Fruit fly (Drosophila melanogaster) whole organism: ENCODE results near the gene SLIRP1.

ENCODE experiments used
- CG8478 ChIP-seq: fragments of >200 bp; optimal IDR thresholded peaks from 2 replicates; lab custom pipeline; 2018; ENCODE audit warnings: inconsistent platforms
- Dll ChIP-seq: fragments of >200 bp; optimal IDR thresholded peaks from 2 replicates; lab custom pipeline; 2017
- EcR ChIP-seq, 2 experiments: fragments of >200 bp; optimal IDR thresholded peaks; 2 replicates each; lab custom pipeline; 2017; ENCODE audit warnings: missing biosample characterization in 2 of 2, missing genetic modification characterization in 2 of 2, missing genetic modification reagents in 2 of 2
- pan ChIP-seq: fragments of >200 bp; optimal IDR thresholded peaks from 2 replicates; lab custom pipeline; 2017
- psq ChIP-seq: fragments of >200 bp; optimal IDR thresholded peaks from 2 replicates; lab custom pipeline; 2017
- usp ChIP-seq: fragments of >200 bp; optimal IDR thresholded peaks from 2 replicates; lab custom pipeline; 2017; ENCODE audit warnings: missing biosample characterization, missing genetic modification characterization, mixed read lengths

DNA sequence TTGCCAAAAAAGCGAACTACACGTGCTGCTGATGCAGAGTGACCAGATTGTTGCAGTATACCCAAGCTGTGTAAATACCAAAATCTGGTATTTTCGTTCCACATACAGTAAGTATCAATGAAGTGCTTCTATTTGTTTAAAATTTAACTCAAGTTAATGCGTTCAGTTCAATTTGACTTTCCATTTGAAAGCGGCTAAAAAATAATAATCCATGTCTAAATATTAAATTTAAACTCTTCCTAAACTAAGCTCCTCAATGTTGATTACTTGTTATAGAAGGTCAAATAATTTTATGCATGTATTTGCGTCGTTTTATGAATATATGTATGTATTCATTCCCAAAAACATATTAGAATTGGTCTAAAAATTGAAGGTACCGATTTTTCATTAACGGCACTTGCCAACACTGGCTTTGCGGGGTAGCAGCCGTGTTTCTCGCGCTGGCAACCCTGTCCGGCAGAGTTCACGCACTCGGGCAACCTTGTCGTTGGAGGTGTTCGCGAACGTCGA lies 30.8 kb upstream of the SLIRP1 start, which contains the start of the genes peng and sol:
- no peak for TF ChIP-seq psq
- no peak for TF ChIP-seq EcR (GFP tag; optimal IDR thresholded peaks at IDR 0.05; lab: Kevin White, UChicago)
- TF ChIP-seq pan (lab: Kevin White, UChicago) = no peak
- no peak for TF ChIP-seq usp (GFP tag; lab: Kevin White, UChicago)
- TF ChIP-seq Dll = no peak
- no peak for TF ChIP-seq CG8478 (lab: Kevin White, UChicago)
